Fruit fly (Drosophila melanogaster) whole organism, pupa: ENCODE measurements around the gene CG8260.

Experiments used
- CG13204 ChIP-seq: fragments of 200-800 bp; sonication (Bioruptor generic); optimal IDR thresholded peaks from 2 replicates; lab custom pipeline; 2018; ENCODE audit warnings: missing biosample characterization, mild to moderate bottlenecking, missing genetic modification characterization, moderate library complexity
- CG17806 ChIP-seq: fragments of 200-800 bp; sonication (Bioruptor generic); optimal IDR thresholded peaks from 2 replicates; lab custom pipeline; 2018; ENCODE audit warnings: missing biosample characterization, mild to moderate bottlenecking, missing genetic modification characterization, moderate library complexity
- CG4496 ChIP-seq: fragments of 200-800 bp; sonication (Bioruptor generic); IDR thresholded peaks from 3 replicates; pipeline ENCODE4 v1.3.6; 2022; ENCODE audit warnings: missing biosample characterization, missing genetic modification characterization
- CG9948 ChIP-seq: fragments of 200-800 bp; sonication (Bioruptor generic); optimal IDR thresholded peaks from 2 replicates; lab custom pipeline; 2018; ENCODE audit warnings: missing biosample characterization, mild to moderate bottlenecking, missing genetic modification characterization, moderate library complexity
- D1 ChIP-seq: fragments of 200-800 bp; sonication (Bioruptor generic); optimal IDR thresholded peaks from 2 replicates; lab custom pipeline; 2018; ENCODE audit warnings: missing biosample characterization, mild to moderate bottlenecking, missing genetic modification characterization, moderate library complexity
- EcR ChIP-seq: fragments of 200-800 bp; sonication (Bioruptor generic); optimal IDR thresholded peaks from 3 replicates; lab custom pipeline; 2019; ENCODE audit warnings: missing biosample characterization, missing genetic modification characterization, mild to moderate bottlenecking, moderate library complexity, missing genetic modification reagents
- Ets98B ChIP-seq: fragments of 200-800 bp; sonication (Bioruptor generic); IDR thresholded peaks from 2 replicates; pipeline ENCODE4 v1.3.6; 2022; ENCODE audit warnings: missing biosample characterization, missing genetic modification characterization
- Pif1A ChIP-seq: fragments of 200-800 bp; sonication (Bioruptor generic); optimal IDR thresholded peaks from 3 replicates; lab custom pipeline; 2016; ENCODE audit warnings: missing biosample characterization, missing genetic modification characterization

DNA sequence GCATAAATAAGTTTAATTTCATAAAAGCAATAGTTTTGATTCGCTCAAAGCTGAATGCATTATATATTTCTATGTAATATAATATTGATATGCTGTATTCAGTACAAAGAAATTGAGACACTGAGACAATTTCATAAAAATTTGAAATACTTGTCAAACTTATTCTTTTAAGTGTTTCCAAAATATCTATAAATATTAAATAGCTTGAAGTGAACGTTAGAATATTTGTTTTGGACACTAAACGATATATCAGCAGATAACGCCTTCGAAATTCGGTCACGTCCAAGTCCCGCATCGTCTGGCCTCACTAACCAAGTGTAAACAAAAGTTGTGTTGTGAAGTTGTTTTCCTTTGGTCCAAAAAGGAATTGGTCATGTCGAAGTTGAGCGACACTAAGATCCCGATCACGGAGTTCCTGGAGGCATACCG, 45.4 kb upstream of the CG8260 start:
- no peak for TF ChIP-seq CG9948 (tag; lab: Kevin White, UChicago)
- TF ChIP-seq CG17806 (tag; lab: Kevin White, UChicago), result no peak
- no peak for TF ChIP-seq CG13204 (GFP tag; lab: Kevin White, UChicago)
- TF ChIP-seq EcR (GFP tag; lab: Kevin White, UChicago), result no peak
- no peak for TF ChIP-seq Ets98B (GFP tag; lab: Robert Waterston, UW)
- TF ChIP-seq D1 (tag; lab: Kevin White, UChicago), result no peak
- no peak for TF ChIP-seq Pif1A (GFP tag; lab: Kevin White, UChicago)
- TF ChIP-seq CG4496 (GFP tag; lab: Robert Waterston, UW), result no peak
